Fruit fly (Drosophila melanogaster): ENCODE measurements around the gene toc.

Gene toc

dm6 chr2L:3058772-3059623, 85.6 kb downstream of the toc start (continued):
- TF ChIP-seq sqz (GFP tag; optimal IDR thresholded peaks at IDR 0.05) (no peak), chinmo (GFP tag; IDR thresholded peaks at IDR 0.05; ENCODE audit: partially characterized antibody) (peak; percentile 80; the same call in 2 of the 4 replicates), Dip2 (GFP tag; IDR thresholded peaks at IDR 0.05) (no peak), bbx (GFP tag; IDR thresholded peaks at IDR 0.05; ENCODE audit: partially characterized antibody) (no peak), jumu (GFP tag; optimal IDR thresholded peaks at IDR 0.05) (no peak), CG16813 (GFP tag; IDR thresholded peaks at IDR 0.05; ENCODE audit: partially characterized antibody) (no peak), Rfx (GFP tag; IDR thresholded peaks at IDR 0.05) (peak; percentile 80), E2f2 (GFP tag; IDR thresholded peaks at IDR 0.05) (peak; percentile 43; the same call in 1 of the 2 replicates), Fer3 (tag; optimal IDR thresholded peaks at IDR 0.05) (peak; percentile 30), CG18476 (GFP tag; optimal IDR thresholded peaks at IDR 0.05) (peak; percentile 94), CG3281 (GFP tag; optimal IDR thresholded peaks at IDR 0.05) (peak; percentile 44), CG17802 (tag; optimal IDR thresholded peaks at IDR 0.05) (no peak), ftz-f1 (GFP tag; optimal IDR thresholded peaks at IDR 0.05) (no peak), Aef1 (GFP tag; IDR thresholded peaks at IDR 0.05) (peak; percentile 46; the same call in 2 of the 3 replicates), Dad (GFP tag; optimal IDR thresholded peaks at IDR 0.05) (no peak), Fer1 (GFP tag; optimal IDR thresholded peaks at IDR 0.05) (no peak), ara (GFP tag; IDR thresholded peaks at IDR 0.05) (0 out of 2 replicates have a peak, but pooled peaks have one; percentile 9), CG11247 (GFP tag; IDR thresholded peaks at IDR 0.05) (peak; percentile 43; the same call in 1 of the 2 replicates), CG12659 (GFP tag; optimal IDR thresholded peaks at IDR 0.05) (peak; percentile 45), cwo (GFP tag; optimal IDR thresholded peaks at IDR 0.05) (peak; percentile 39), ssp (GFP tag; IDR thresholded peaks at IDR 0.05) (no peak), GATAe (GFP tag; conservative IDR thresholded peaks at IDR 0.05) (no peak), CG9932 (GFP tag; IDR thresholded peaks at IDR 0.05) (peak; percentile 74), gt (GFP tag; IDR thresholded peaks at IDR 0.05) (no peak), CG11696 (GFP tag; IDR thresholded peaks at IDR 0.05) (0 out of 2 replicates have a peak, but pooled peaks have one; percentile 36), CG13424 (tag; optimal IDR thresholded peaks at IDR 0.05) (no peak), CG10462 (GFP tag; optimal IDR thresholded peaks at IDR 0.05) (no peak), fd3F (GFP tag; optimal IDR thresholded peaks at IDR 0.05) (no peak), CG1832 (GFP tag; optimal IDR thresholded peaks at IDR 0.05) (no peak), lmd (GFP tag; IDR thresholded peaks at IDR 0.05) (peak; percentile 60), CG14965 (GFP tag; optimal IDR thresholded peaks at IDR 0.05; ENCODE audit: borderline replicate concordance) (no peak), Nf-YC (tag; optimal IDR thresholded peaks at IDR 0.05) (no peak), Asciz (GFP tag; optimal IDR thresholded peaks at IDR 0.05) (no peak), CG34422 (GFP tag; IDR thresholded peaks at IDR 0.05) (peak; percentile 30; the same call in 1 of the 3 replicates), CG9215 (GFP tag; IDR thresholded peaks at IDR 0.05) (peak; percentile 44), CG17612 (GFP tag; IDR thresholded peaks at IDR 0.05) (no peak), grau (tag; optimal IDR thresholded peaks at IDR 0.05) (peak; percentile 11), HLH3B (GFP tag; IDR thresholded peaks at IDR 0.05) (0 out of 2 replicates have a peak, but pooled peaks have one; percentile 28), CG2889 (GFP tag; IDR thresholded peaks at IDR 0.05) (no peak), wdn (GFP tag; IDR thresholded peaks at IDR 0.05) (0 out of 2 replicates have a peak, but pooled peaks have one; percentile 36), CG10147 (GFP tag; optimal IDR thresholded peaks at IDR 0.05) (no peak), Fer2 (tag; optimal IDR thresholded peaks at IDR 0.05) (no peak), br (optimal IDR thresholded peaks at IDR 0.05) (no peak), CG7928 (GFP tag; optimal IDR thresholded peaks at IDR 0.05) (no peak), jing (GFP tag; optimal IDR thresholded peaks at IDR 0.05) (no peak), croc (GFP tag; conservative IDR thresholded peaks at IDR 0.05) (no peak), CG11398 (GFP tag; optimal IDR thresholded peaks at IDR 0.05) (no peak), CG32532 (GFP tag; IDR thresholded peaks at IDR 0.05) (peak; percentile 48; the same call in 1 of the 2 replicates), dpn (GFP tag; optimal IDR thresholded peaks at IDR 0.05) (peak in 1 of 2 experiments; percentile 23)
